Worm (Caenorhabditis elegans) whole organism, young adult: ENCODE data around the gene nmy-1.

Experiments used
- F39B2.1 ChIP-seq: fragments of 200-800 bp; sonication (Bioruptor generic); IDR thresholded peaks from 2 replicates; pipeline ENCODE4 v1.3.6; 2022; ENCODE audit warnings: missing genetic modification reagents, missing genetic modification characterization, missing compliant biosample characterization
- Y53G8AR.9 ChIP-seq: fragments of 200-800 bp; sonication (Bioruptor generic); conservative IDR thresholded peaks from 2 replicates; pipeline ENCODE4 v1.3.6; 2022; ENCODE audit warnings: missing genetic modification reagents, missing genetic modification characterization, missing compliant biosample characterization
- athp-1 ChIP-seq: sonication (generic microtip); optimal IDR thresholded peaks from 2 replicates; lab custom pipeline; 2017; ENCODE audit warnings: mild to moderate bottlenecking, missing genetic modification characterization, missing compliant biosample characterization
- cebp-1 ChIP-seq, 2 experiments: fragments of 200-800 bp in 1 of 2; sonication (Bioruptor generic) in 1 of 2; sonication (generic microtip) in 1 of 2; IDR thresholded peaks in 1 of 2; optimal IDR thresholded peaks in 1 of 2; 2 replicates each; pipeline versions ENCODE4 v1.3.6 to Lab custom; 2017 to 2022; ENCODE audit warnings: missing compliant biosample characterization in 2 of 2, missing genetic modification characterization in 2 of 2, mild to moderate bottlenecking in 1 of 2, missing genetic modification reagents in 1 of 2, moderate library complexity in 1 of 2
- die-1 ChIP-seq: sonication (generic microtip); optimal IDR thresholded peaks from 2 replicates; lab custom pipeline; 2016; ENCODE audit warnings: missing genotype, mild to moderate bottlenecking, missing genetic modification characterization, missing compliant biosample characterization
- lir-1 ChIP-seq: fragments of 200-800 bp; sonication (Bioruptor generic); conservative IDR thresholded peaks from 2 replicates; pipeline ENCODE4 v1.3.6; 2022; ENCODE audit warnings: missing genetic modification reagents, missing genetic modification characterization, missing compliant biosample characterization
- nhr-80 ChIP-seq: sonication (generic microtip); optimal IDR thresholded peaks from 2 replicates; lab custom pipeline; 2016; ENCODE audit warnings: missing genetic modification characterization, missing compliant biosample characterization
- unc-130 ChIP-seq: sonication (generic microtip); optimal IDR thresholded peaks from 2 replicates; lab custom pipeline; 2016; ENCODE audit warnings: missing genetic modification reagents, missing genetic modification characterization, missing compliant biosample characterization

nmy-1 gene

DNA sequence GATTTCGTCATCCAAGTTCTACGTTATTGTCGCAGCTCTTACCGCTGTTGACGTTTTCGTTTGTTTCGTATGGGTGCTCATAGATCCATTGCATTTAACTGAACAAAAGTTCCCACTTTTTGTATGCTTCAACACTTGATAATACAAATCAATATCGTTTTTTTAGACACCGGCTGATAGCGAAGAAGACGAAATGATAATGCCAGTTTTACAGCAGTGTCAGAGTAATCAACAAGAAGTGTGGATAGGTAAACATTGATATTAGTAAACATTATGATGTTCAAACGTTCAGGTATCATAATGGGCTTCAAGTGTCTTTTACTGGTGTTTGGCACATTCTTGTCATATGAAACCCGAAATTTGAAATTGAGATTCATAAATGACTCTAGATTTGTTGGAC lies 56.9 kb downstream of the nmy-1 start:
- TF ChIP-seq cebp-1 (GFP tag; IDR thresholded peaks at IDR 0.05; lab: Robert Waterston, UW) (no peak), cebp-1 (tag; optimal IDR thresholded peaks at IDR 0.05; lab: Kevin White, UChicago) (no peak), unc-130 (GFP tag; lab: Kevin White, UChicago) (no peak), F39B2.1 (GFP tag; lab: Robert Waterston, UW) (no peak), lir-1 (GFP tag; lab: Robert Waterston, UW) (no peak), die-1 (no peak), nhr-80 (tag; lab: Kevin White, UChicago) (peak; percentile 27), Y53G8AR.9 (GFP tag; lab: Robert Waterston, UW) (no peak), athp-1 (no peak)
